Worm (Caenorhabditis elegans) whole organism, late embryonic: ENCODE data around the gene rps-2.

Experiments used
- C38D4.7 ChIP-seq: fragments of 200-800 bp; sonication (Bioruptor generic); optimal IDR thresholded peaks from 2 replicates; lab custom pipeline; 2018; ENCODE audit warnings: mild to moderate bottlenecking, missing genetic modification characterization, moderate library complexity, missing compliant biosample characterization
- K09A11.1 ChIP-seq: sonication (generic microtip); optimal IDR thresholded peaks from 2 replicates; lab custom pipeline; 2017; ENCODE audit warnings: antibody characterized with exemption, mild to moderate bottlenecking, missing genetic modification characterization, missing compliant biosample characterization; ENCODE audit not compliant: insufficient read depth
- ahr-1 ChIP-seq: sonication (generic microtip); optimal IDR thresholded peaks from 2 replicates; lab custom pipeline; 2016; ENCODE audit warnings: missing genetic modification characterization, missing compliant biosample characterization
- ama-1 ChIP-seq: fragments of 150-350 bp; optimal IDR thresholded peaks from 2 replicates; lab custom pipeline; 2014
- ceh-14 ChIP-seq: sonication (generic microtip); optimal IDR thresholded peaks from 2 replicates; lab custom pipeline; 2016; ENCODE audit warnings: missing genotype, missing genetic modification characterization, missing compliant biosample characterization
- ceh-19 ChIP-seq: fragments of 200-800 bp; sonication (Bioruptor generic); optimal IDR thresholded peaks from 2 replicates; lab custom pipeline; 2018; ENCODE audit warnings: mild to moderate bottlenecking, missing genetic modification characterization, missing compliant biosample characterization
- ceh-22 ChIP-seq: sonication (generic microtip); optimal IDR thresholded peaks from 2 replicates; lab custom pipeline; 2017; ENCODE audit warnings: missing biosample characterization, missing genetic modification characterization
- ceh-31 ChIP-seq: sonication (generic microtip); optimal IDR thresholded peaks from 2 replicates; lab custom pipeline; 2016; ENCODE audit warnings: missing genetic modification characterization, missing compliant biosample characterization
- ceh-34 ChIP-seq: sonication (generic microtip); optimal IDR thresholded peaks from 2 replicates; lab custom pipeline; 2016; ENCODE audit warnings: mild to moderate bottlenecking, missing genetic modification characterization, missing compliant biosample characterization
- ceh-45 ChIP-seq: fragments of 200-800 bp; sonication (Bioruptor generic); IDR thresholded peaks from 2 replicates; pipeline ENCODE4 v1.3.6; 2022; ENCODE audit warnings: missing genetic modification reagents, missing genetic modification characterization, missing compliant biosample characterization
- dve-1 ChIP-seq: sonication (generic microtip); optimal IDR thresholded peaks from 2 replicates; lab custom pipeline; 2017; ENCODE audit warnings: antibody characterized with exemption, mild to moderate bottlenecking, missing genetic modification characterization, missing compliant biosample characterization
- elt-2 ChIP-seq: sonication (generic microtip); optimal IDR thresholded peaks from 2 replicates; lab custom pipeline; 2016; ENCODE audit warnings: missing genetic modification reagents, missing genetic modification characterization, missing compliant biosample characterization
- elt-4 ChIP-seq: sonication (generic microtip); optimal IDR thresholded peaks from 2 replicates; lab custom pipeline; 2016; ENCODE audit warnings: missing genetic modification characterization, missing compliant biosample characterization
- eyg-1 ChIP-seq: sonication (generic microtip); optimal IDR thresholded peaks from 2 replicates; lab custom pipeline; 2016; ENCODE audit warnings: missing genotype, missing genetic modification characterization, missing compliant biosample characterization
- fkh-10 ChIP-seq: fragments of 150-350 bp; optimal IDR thresholded peaks from 2 replicates; lab custom pipeline; 2014; ENCODE audit warnings: missing biosample characterization, missing genetic modification reagents, missing genetic modification characterization
- gmeb-2 ChIP-seq: sonication (generic microtip); optimal IDR thresholded peaks from 2 replicates; lab custom pipeline; 2016; ENCODE audit warnings: missing genetic modification characterization, inconsistent platforms, missing compliant biosample characterization
- hlh-13 ChIP-seq: fragments of 200-800 bp; sonication (Bioruptor generic); optimal IDR thresholded peaks from 2 replicates; lab custom pipeline; 2018; ENCODE audit warnings: mild to moderate bottlenecking, missing genetic modification characterization, missing compliant biosample characterization
- hlh-30 ChIP-seq: sonication (generic microtip); optimal IDR thresholded peaks from 2 replicates; lab custom pipeline; 2017; ENCODE audit warnings: antibody characterized with exemption, missing genetic modification characterization, missing compliant biosample characterization; ENCODE audit not compliant: insufficient read depth
- hlh-8 ChIP-seq: sonication (generic microtip); optimal IDR thresholded peaks from 2 replicates; lab custom pipeline; 2016; ENCODE audit warnings: missing genotype, missing genetic modification characterization, missing compliant biosample characterization
- lin-11 ChIP-seq: fragments of 200-800 bp; sonication (Bioruptor generic); optimal IDR thresholded peaks from 2 replicates; lab custom pipeline; 2018; ENCODE audit warnings: mild to moderate bottlenecking, missing genetic modification characterization, missing compliant biosample characterization
- nfya-1 ChIP-seq: sonication (generic microtip); optimal IDR thresholded peaks from 2 replicates; lab custom pipeline; 2017; ENCODE audit warnings: missing genetic modification characterization, mild to moderate bottlenecking, missing compliant biosample characterization, antibody characterized with exemption, moderate library complexity
- nhr-11 ChIP-seq: fragments of 150-350 bp; optimal IDR thresholded peaks from 2 replicates; lab custom pipeline; 2014; ENCODE audit warnings: missing biosample characterization, missing genetic modification characterization
- npax-4 ChIP-seq: sonication (generic microtip); optimal IDR thresholded peaks from 2 replicates; lab custom pipeline; 2016; ENCODE audit warnings: missing genetic modification characterization, missing compliant biosample characterization
- odd-2 ChIP-seq: sonication (generic microtip); optimal IDR thresholded peaks from 2 replicates; lab custom pipeline; 2017; ENCODE audit warnings: antibody characterized with exemption, mild to moderate bottlenecking, missing genetic modification characterization, missing compliant biosample characterization
- pag-3 ChIP-seq: sonication (generic microtip); optimal IDR thresholded peaks from 2 replicates; lab custom pipeline; 2016; ENCODE audit warnings: missing compliant biosample characterization, missing genetic modification characterization, borderline replicate concordance
- pat-9 ChIP-seq: fragments of 200-800 bp; sonication (Bioruptor generic); optimal IDR thresholded peaks from 2 replicates; lab custom pipeline; 2018; ENCODE audit warnings: mild to moderate bottlenecking, missing genetic modification characterization, moderate library complexity, missing compliant biosample characterization
- pax-1 ChIP-seq: fragments of 150-350 bp; optimal IDR thresholded peaks from 2 replicates; lab custom pipeline; 2014; ENCODE audit warnings: missing biosample characterization, missing genetic modification characterization
- pha-2 ChIP-seq: sonication (generic microtip); optimal IDR thresholded peaks from 2 replicates; lab custom pipeline; 2017; ENCODE audit warnings: mild to moderate bottlenecking, missing genetic modification characterization, missing compliant biosample characterization
- pha-4 ChIP-seq: fragments of 150-350 bp; optimal IDR thresholded peaks from 2 replicates; lab custom pipeline; 2018; ENCODE audit warnings: missing biosample characterization, missing genetic modification reagents, missing genetic modification characterization
- pqm-1 ChIP-seq: sonication (generic microtip); optimal IDR thresholded peaks from 2 replicates; lab custom pipeline; 2016; ENCODE audit warnings: missing genetic modification characterization, missing compliant biosample characterization
- pros-1 ChIP-seq: fragments of 150-350 bp; optimal IDR thresholded peaks from 2 replicates; lab custom pipeline; 2014; ENCODE audit warnings: missing biosample characterization, missing genetic modification reagents, missing genetic modification characterization
- tbx-2 ChIP-seq: sonication (generic microtip); optimal IDR thresholded peaks from 2 replicates; lab custom pipeline; 2016; ENCODE audit warnings: missing genetic modification characterization, missing compliant biosample characterization
- tbx-7 ChIP-seq: sonication (generic microtip); optimal IDR thresholded peaks from 2 replicates; lab custom pipeline; 2016; ENCODE audit warnings: missing genotype, missing genetic modification characterization, missing compliant biosample characterization
- ttx-3 ChIP-seq: sonication (generic microtip); optimal IDR thresholded peaks from 2 replicates; lab custom pipeline; 2016; ENCODE audit warnings: missing genetic modification reagents, missing genetic modification characterization, missing compliant biosample characterization
- unc-42 ChIP-seq: sonication (generic microtip); optimal IDR thresholded peaks from 2 replicates; lab custom pipeline; 2016; ENCODE audit warnings: missing genotype, missing genetic modification characterization, missing compliant biosample characterization
- unc-55 ChIP-seq: sonication (generic microtip); optimal IDR thresholded peaks from 2 replicates; lab custom pipeline; 2017; ENCODE audit warnings: missing biosample characterization, missing genetic modification reagents, missing genetic modification characterization

rps-2 gene

ce11 chrIV:7906643-7907042, 19.5 kb downstream of the rps-2 start:
- TF ChIP-seq hlh-8 (tag; lab: Kevin White, UChicago): no peak
- no peak for TF ChIP-seq pros-1 (tag; lab: Kevin White, UChicago)
- TF ChIP-seq pha-4 (tag; lab: Kevin White, UChicago): no peak
- no peak for TF ChIP-seq ttx-3 (tag; lab: Kevin White, UChicago)
- no peak for TF ChIP-seq hlh-13 (GFP tag; lab: Kevin White, UChicago)
- TF ChIP-seq pha-2 (tag; lab: Kevin White, UChicago): no peak
- no peak for TF ChIP-seq dve-1 (tag; lab: Kevin White, UChicago)
- TF ChIP-seq hlh-30 (tag; lab: Kevin White, UChicago): no peak
- TF ChIP-seq K09A11.1 (tag; lab: Kevin White, UChicago): no peak
- TF ChIP-seq tbx-7 (tag; lab: Kevin White, UChicago): no peak
- TF ChIP-seq ceh-45 (GFP tag; lab: Robert Waterston, UW): no peak
- TF ChIP-seq nhr-11 (tag; lab: Kevin White, UChicago): no peak
- no peak for TF ChIP-seq ceh-22 (tag; lab: Kevin White, UChicago)

- no peak for TF ChIP-seq nhr-11 (tag; lab: Kevin White, UChicago)
- no peak for TF ChIP-seq pax-1 (tag; lab: Kevin White, UChicago)
- no peak for TF ChIP-seq pqm-1 (tag; lab: Kevin White, UChicago)
- no peak for TF ChIP-seq elt-2 (tag; lab: Kevin White, UChicago)
- no peak for TF ChIP-seq ahr-1 (tag; lab: Kevin White, UChicago)
- no peak for TF ChIP-seq pha-2 (tag; lab: Kevin White, UChicago)
- TF ChIP-seq unc-55: peak; percentile 22
- TF ChIP-seq gmeb-2 (tag; lab: Kevin White, UChicago): no peak
- peak; percentile 8 for TF ChIP-seq unc-42
- TF ChIP-seq elt-4 (tag; lab: Kevin White, UChicago): no peak
- peak; percentile 44 for TF ChIP-seq hlh-30 (tag; lab: Kevin White, UChicago)
- no peak for TF ChIP-seq ttx-3 (tag; lab: Kevin White, UChicago)
- TF ChIP-seq npax-4: no peak
- no peak for TF ChIP-seq ceh-19
- peak; percentile 38 for TF ChIP-seq ceh-22 (tag; lab: Kevin White, UChicago)
- no peak for TF ChIP-seq pat-9
- no peak for TF ChIP-seq ama-1 (lab: Kevin White, UChicago)
- no peak for TF ChIP-seq fkh-10 (GFP tag; lab: Kevin White, UChicago)
- peak; percentile 26 for TF ChIP-seq nfya-1 (tag; lab: Kevin White, UChicago)
- no peak for TF ChIP-seq odd-2 (tag; lab: Kevin White, UChicago)
- TF ChIP-seq ceh-31 (tag; lab: Kevin White, UChicago): peak; percentile 19
- TF ChIP-seq lin-11 (tag; lab: Kevin White, UChicago): no peak
- TF ChIP-seq, all 69 proteins: peak for 6
Observed at ce11 chrIV:7903359-7903758, 22.8 kb downstream of the rps-2 start, which contains the start of gene C49H3.6. TSS of gene C49H3.6 (plus strand) at chrIV:7903738.

- no peak for TF ChIP-seq ttx-3 (tag; lab: Kevin White, UChicago)
- peak; percentile 10 for TF ChIP-seq unc-42
- TF ChIP-seq unc-55: peak; percentile 36
- peak; percentile 87 for TF ChIP-seq elt-2 (tag; lab: Kevin White, UChicago)
- no peak for TF ChIP-seq ceh-14 (tag; lab: Kevin White, UChicago)
- peak; percentile 38 for TF ChIP-seq nfya-1 (tag; lab: Kevin White, UChicago)
- TF ChIP-seq tbx-2 (tag; lab: Kevin White, UChicago): peak; percentile 25
- TF ChIP-seq C38D4.7 (GFP tag; lab: Kevin White, UChicago): no peak
Observed at ce11 chrIV:7902221-7902904, 23.8 kb downstream of the rps-2 start, which contains the start of gene arp-11. TSS of gene arp-11 (minus strand) at chrIV:7902271.

ce11 chrIV:7898489-7898888, 27.7 kb downstream of the rps-2 start:
- TF ChIP-seq tbx-2 (tag; lab: Kevin White, UChicago): no peak
- no peak for TF ChIP-seq pha-2 (tag; lab: Kevin White, UChicago)
- no peak for TF ChIP-seq pag-3 (tag; lab: Kevin White, UChicago)
- TF ChIP-seq eyg-1 (tag; lab: Kevin White, UChicago): no peak
- no peak for TF ChIP-seq ceh-34 (tag; lab: Kevin White, UChicago)
- no peak for TF ChIP-seq dve-1 (tag; lab: Kevin White, UChicago)
